Worm (Caenorhabditis elegans): Measurements from ENCODE around the gene W04E12.7.

DNA sequence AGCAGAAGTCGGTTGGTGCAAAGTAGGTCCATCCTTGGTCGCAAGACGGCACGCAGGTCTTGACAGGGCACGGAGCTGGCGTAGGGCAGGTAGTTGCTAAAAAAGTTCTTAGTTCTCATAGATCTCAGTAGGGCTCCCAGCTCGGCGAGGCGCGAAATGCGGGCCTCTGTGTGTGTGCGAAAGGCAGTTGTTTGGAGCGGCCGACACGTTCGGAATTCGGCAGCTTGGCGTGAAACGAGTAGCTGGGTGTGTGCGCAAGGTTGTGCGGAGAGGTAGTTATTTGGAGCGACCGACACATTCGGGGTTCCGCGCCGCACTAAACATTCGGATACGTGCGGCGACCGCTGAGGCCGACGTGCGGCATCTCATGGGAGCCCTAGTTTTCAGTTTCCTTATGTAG lies 15.5 kb upstream of the W04E12.7 start:
- TF ChIP-seq daf-12 (tag; optimal IDR thresholded peaks at IDR 0.05) (no peak), ceh-82 (tag; optimal IDR thresholded peaks at IDR 0.05) (no peak), ces-1 (GFP tag; optimal IDR thresholded peaks at IDR 0.05) (no peak), mes-2 (tag; optimal IDR thresholded peaks at IDR 0.05; ENCODE audit: poor library complexity, severe bottlenecking) (no peak), nhr-28 (tag; optimal IDR thresholded peaks at IDR 0.05) (no peak), unc-39 (tag; optimal IDR thresholded peaks at IDR 0.05) (no peak), nhr-111 (GFP tag; optimal IDR thresholded peaks at IDR 0.05) (no peak), mdl-1 (tag; optimal IDR thresholded peaks at IDR 0.05) (no peak), cey-2 (tag; optimal IDR thresholded peaks at IDR 0.05; ENCODE audit: borderline replicate concordance, insufficient read depth) (no peak), F10B5.3 (tag; optimal IDR thresholded peaks at IDR 0.05) (no peak), egl-27 (tag; optimal IDR thresholded peaks at IDR 0.05) (no peak)
